Worm (Caenorhabditis elegans) whole organism, L2 larva: ENCODE results near the gene F31F4.1.

Source experiments
- aly-2 ChIP-seq: fragments of 150-350 bp; optimal IDR thresholded peaks from 2 replicates; lab custom pipeline; 2014; ENCODE audit warnings: missing biosample characterization, missing genetic modification characterization
- blmp-1 ChIP-seq: sonication (generic microtip); optimal IDR thresholded peaks from 2 replicates; lab custom pipeline; 2017; ENCODE audit warnings: missing genetic modification characterization, mild to moderate bottlenecking, missing compliant biosample characterization, antibody characterized with exemption, moderate library complexity; ENCODE audit not compliant: insufficient read depth
- crh-2 ChIP-seq: sonication (generic microtip); optimal IDR thresholded peaks from 2 replicates; lab custom pipeline; 2017; ENCODE audit warnings: missing biosample characterization, missing genetic modification characterization
- elt-1 ChIP-seq: fragments of 150-350 bp; optimal IDR thresholded peaks from 2 replicates; lab custom pipeline; 2014; ENCODE audit warnings: missing biosample characterization, missing genetic modification characterization
- elt-3 ChIP-seq: sonication (generic microtip); optimal IDR thresholded peaks from 2 replicates; lab custom pipeline; 2017; ENCODE audit warnings: missing biosample characterization, missing genetic modification characterization
- gmeb-1 ChIP-seq: fragments of 150-350 bp; optimal IDR thresholded peaks from 2 replicates; lab custom pipeline; 2014; ENCODE audit warnings: missing biosample characterization, missing genetic modification characterization
- nhr-25 ChIP-seq: fragments of 150-350 bp; sonication (generic microtip); optimal IDR thresholded peaks from 3 replicates; lab custom pipeline; 2014; ENCODE audit warnings: missing biosample characterization, missing genetic modification characterization
- nhr-77 ChIP-seq: fragments of 150-350 bp; optimal IDR thresholded peaks from 2 replicates; lab custom pipeline; 2014; ENCODE audit warnings: missing biosample characterization, missing genetic modification characterization
- unc-39 ChIP-seq: fragments of 150-350 bp; optimal IDR thresholded peaks from 2 replicates; lab custom pipeline; 2014; ENCODE audit warnings: missing biosample characterization, missing genetic modification characterization
- unc-55 ChIP-seq: fragments of 150-350 bp; sonication (generic microtip); optimal IDR thresholded peaks from 3 replicates; lab custom pipeline; 2014; ENCODE audit warnings: missing biosample characterization, missing genetic modification reagents, missing genetic modification characterization
- unc-62 ChIP-seq: fragments of 150-350 bp; optimal IDR thresholded peaks from 2 replicates; lab custom pipeline; 2014; ENCODE audit warnings: missing biosample characterization, missing genetic modification reagents, missing genetic modification characterization
- ztf-4 ChIP-seq: fragments of 150-350 bp; optimal IDR thresholded peaks from 2 replicates; lab custom pipeline; 2014; ENCODE audit warnings: missing biosample characterization, missing genetic modification characterization

ce11 chrV:699051-699450 lies 15.2 kb downstream of the F31F4.1 start:
- TF ChIP-seq unc-39 (no peak), aly-2 (no peak), crh-2 (no peak), blmp-1 (tag; lab: Kevin White, UChicago) (no peak), unc-62 (no peak), elt-3 (tag; lab: Kevin White, UChicago) (no peak), nhr-77 (no peak), ztf-4 (tag; lab: Kevin White, UChicago) (no peak), nhr-25 (tag; lab: Kevin White, UChicago) (no peak), unc-55 (no peak), gmeb-1 (tag; lab: Kevin White, UChicago) (no peak), elt-1 (tag; lab: Kevin White, UChicago) (no peak)
